Worm (Caenorhabditis elegans) whole organism, mixed stage, embryonic: Measurements from ENCODE around the gene scl-25.

ENCODE experiments used
- lin-13 ChIP-seq: fragments of 150-350 bp; optimal IDR thresholded peaks from 2 replicates; lab custom pipeline; 2014; ENCODE audit warnings: missing biosample characterization, missing genetic modification characterization
- lin-32 ChIP-seq: fragments of 200-800 bp; sonication (Bioruptor generic); optimal IDR thresholded peaks from 2 replicates; lab custom pipeline; 2018; ENCODE audit warnings: mild to moderate bottlenecking, missing genetic modification characterization, missing compliant biosample characterization
- nhr-237 ChIP-seq: fragments of 150-350 bp; optimal IDR thresholded peaks from 2 replicates; lab custom pipeline; 2014; ENCODE audit warnings: missing biosample characterization, missing genetic modification characterization
- nhr-76 ChIP-seq: sonication (generic microtip); optimal IDR thresholded peaks from 2 replicates; lab custom pipeline; 2017; ENCODE audit warnings: missing biosample characterization, missing genetic modification characterization
- snpc-4 ChIP-seq: fragments of 150-350 bp; optimal IDR thresholded peaks from 2 replicates; lab custom pipeline; 2014; ENCODE audit warnings: missing biosample characterization, missing genetic modification characterization

DNA sequence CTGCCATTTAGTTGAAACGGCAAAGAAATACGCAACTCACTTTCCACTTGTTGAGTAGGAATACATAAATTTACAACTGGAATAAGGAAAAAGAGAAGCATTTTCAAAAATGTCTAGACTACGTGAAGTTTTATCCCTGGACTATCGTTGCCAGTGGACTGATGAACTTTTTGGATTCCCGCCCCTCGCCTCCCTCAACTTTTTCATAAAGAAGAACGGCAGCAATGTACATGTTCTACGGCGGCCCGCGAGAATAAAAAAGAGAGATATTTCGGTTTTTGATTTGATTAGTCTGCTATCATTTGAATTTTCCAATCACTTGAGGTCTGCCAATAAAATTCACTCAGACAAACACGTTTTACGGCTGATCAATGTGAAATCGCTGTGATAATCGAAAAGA, 23.4 kb downstream of the scl-25 start, which contains the start of gene clec-243:
- no peak for TF ChIP-seq nhr-76 (tag; lab: Kevin White, UChicago)
- TF ChIP-seq nhr-237 = no peak
- no peak for TF ChIP-seq lin-13 (tag; lab: Kevin White, UChicago)
- no peak for TF ChIP-seq lin-32 (GFP tag; lab: Kevin White, UChicago)
- TF ChIP-seq snpc-4 (tag; lab: Kevin White, UChicago) = no peak
